Worm (Caenorhabditis elegans) whole organism, mixed stage, embryonic: ENCODE measurements around the gene atf-6.

ENCODE experiments used
- M03D4.4 ChIP-seq: sonication (generic microtip); optimal IDR thresholded peaks from 2 replicates; lab custom pipeline; 2017; ENCODE audit warnings: mild to moderate bottlenecking, missing genetic modification characterization, missing compliant biosample characterization
- bed-3 ChIP-seq: fragments of 200-800 bp; sonication (Bioruptor generic); optimal IDR thresholded peaks from 3 replicates; lab custom pipeline; 2018; ENCODE audit warnings: mild to moderate bottlenecking, missing genetic modification characterization, moderate library complexity, missing compliant biosample characterization
- ceh-39 ChIP-seq: fragments of 150-350 bp; optimal IDR thresholded peaks from 2 replicates; lab custom pipeline; 2014; ENCODE audit warnings: missing biosample characterization, missing genetic modification characterization
- ceh-43 ChIP-seq: fragments of 200-800 bp; sonication (Bioruptor generic); optimal IDR thresholded peaks from 2 replicates; lab custom pipeline; 2018; ENCODE audit warnings: mild to moderate bottlenecking, missing genetic modification characterization, moderate library complexity, missing compliant biosample characterization
- ces-1 ChIP-seq: fragments of 150-350 bp; optimal IDR thresholded peaks from 2 replicates; lab custom pipeline; 2014; ENCODE audit warnings: missing biosample characterization, missing genetic modification reagents, missing genetic modification characterization
- cnd-1 ChIP-seq: fragments of 200-800 bp; sonication (Bioruptor generic); optimal IDR thresholded peaks from 2 replicates; lab custom pipeline; 2018; ENCODE audit warnings: mild to moderate bottlenecking, missing genetic modification characterization, missing compliant biosample characterization
- drap-1 ChIP-seq: fragments of 200-800 bp; sonication (Bioruptor generic); optimal IDR thresholded peaks from 3 replicates; lab custom pipeline; 2018; ENCODE audit warnings: mild to moderate bottlenecking, missing genetic modification characterization, missing compliant biosample characterization
- elt-1 ChIP-seq: sonication (generic microtip); optimal IDR thresholded peaks from 2 replicates; lab custom pipeline; 2017; ENCODE audit warnings: missing genetic modification characterization, mild to moderate bottlenecking, missing compliant biosample characterization, antibody characterized with exemption, moderate library complexity, borderline replicate concordance; ENCODE audit not compliant: insufficient read depth
- elt-3 ChIP-seq: fragments of 150-350 bp; optimal IDR thresholded peaks from 2 replicates; lab custom pipeline; 2014; ENCODE audit warnings: missing biosample characterization, missing genetic modification characterization
- flh-1 ChIP-seq: fragments of 200-800 bp; sonication (Bioruptor generic); optimal IDR thresholded peaks from 2 replicates; lab custom pipeline; 2018; ENCODE audit warnings: mild to moderate bottlenecking, missing genetic modification characterization, moderate library complexity, missing compliant biosample characterization
- ham-2 ChIP-seq: fragments of 200-800 bp; sonication (Bioruptor generic); optimal IDR thresholded peaks from 2 replicates; lab custom pipeline; 2018; ENCODE audit warnings: mild to moderate bottlenecking, missing genetic modification characterization, missing compliant biosample characterization
- hlh-1 ChIP-seq: fragments of 150-350 bp; optimal IDR thresholded peaks from 2 replicates; lab custom pipeline; 2014; ENCODE audit warnings: missing biosample characterization, missing genetic modification reagents, missing genetic modification characterization
- mab-5 ChIP-seq: fragments of 150-350 bp; optimal IDR thresholded peaks from 2 replicates; lab custom pipeline; 2014; ENCODE audit warnings: missing biosample characterization, missing genetic modification characterization
- mep-1 ChIP-seq: fragments of 150-350 bp; optimal IDR thresholded peaks from 2 replicates; lab custom pipeline; 2017; ENCODE audit warnings: missing biosample characterization, missing genetic modification reagents, missing genetic modification characterization, inconsistent platforms
- mls-2 ChIP-seq: sonication (generic microtip); optimal IDR thresholded peaks from 2 replicates; lab custom pipeline; 2016; ENCODE audit warnings: mild to moderate bottlenecking, missing genetic modification characterization, moderate library complexity, missing compliant biosample characterization
- nhr-12 ChIP-seq: fragments of 150-350 bp; optimal IDR thresholded peaks from 2 replicates; lab custom pipeline; 2014; ENCODE audit warnings: missing biosample characterization, missing genetic modification characterization
- nhr-2 ChIP-seq: fragments of 150-350 bp; optimal IDR thresholded peaks from 2 replicates; lab custom pipeline; 2014; ENCODE audit warnings: missing biosample characterization, missing genetic modification characterization
- nhr-237 ChIP-seq: fragments of 150-350 bp; optimal IDR thresholded peaks from 2 replicates; lab custom pipeline; 2014; ENCODE audit warnings: missing biosample characterization, missing genetic modification characterization
- nhr-28 ChIP-seq: fragments of 150-350 bp; optimal IDR thresholded peaks from 2 replicates; lab custom pipeline; 2014; ENCODE audit warnings: missing biosample characterization, missing genetic modification characterization
- nhr-76 ChIP-seq: sonication (generic microtip); optimal IDR thresholded peaks from 2 replicates; lab custom pipeline; 2017; ENCODE audit warnings: missing biosample characterization, missing genetic modification characterization
- pha-4 ChIP-seq: fragments of 150-350 bp; optimal IDR thresholded peaks from 2 replicates; lab custom pipeline; 2018; ENCODE audit warnings: missing biosample characterization, missing genetic modification reagents, missing genetic modification characterization
- sem-2 ChIP-seq: fragments of 200-800 bp; sonication (Bioruptor generic); optimal IDR thresholded peaks from 2 replicates; lab custom pipeline; 2018; ENCODE audit warnings: mild to moderate bottlenecking, missing genetic modification characterization, missing compliant biosample characterization
- snpc-4 ChIP-seq: fragments of 150-350 bp; optimal IDR thresholded peaks from 2 replicates; lab custom pipeline; 2014; ENCODE audit warnings: missing biosample characterization, missing genetic modification characterization
- sptf-1 ChIP-seq: sonication (generic microtip); optimal IDR thresholded peaks from 2 replicates; lab custom pipeline; 2017; ENCODE audit warnings: mild to moderate bottlenecking, missing genetic modification characterization, moderate library complexity, missing compliant biosample characterization
- tbx-8 ChIP-seq: fragments of 200-800 bp; sonication (Bioruptor generic); optimal IDR thresholded peaks from 2 replicates; lab custom pipeline; 2018; ENCODE audit warnings: mild to moderate bottlenecking, missing genetic modification characterization, moderate library complexity, missing compliant biosample characterization
- unc-120 ChIP-seq: sonication (generic microtip); optimal IDR thresholded peaks from 2 replicates; lab custom pipeline; 2017; ENCODE audit warnings: missing genetic modification characterization, missing compliant biosample characterization; ENCODE audit not compliant: poor library complexity, severe bottlenecking
- zip-8 ChIP-seq: fragments of 150-350 bp; optimal IDR thresholded peaks from 2 replicates; lab custom pipeline; 2014; ENCODE audit warnings: missing biosample characterization, missing genetic modification characterization
- ztf-11 ChIP-seq: fragments of 150-350 bp; optimal IDR thresholded peaks from 2 replicates; lab custom pipeline; 2014; ENCODE audit warnings: missing biosample characterization, missing genetic modification characterization

The atf-6 gene

DNA sequence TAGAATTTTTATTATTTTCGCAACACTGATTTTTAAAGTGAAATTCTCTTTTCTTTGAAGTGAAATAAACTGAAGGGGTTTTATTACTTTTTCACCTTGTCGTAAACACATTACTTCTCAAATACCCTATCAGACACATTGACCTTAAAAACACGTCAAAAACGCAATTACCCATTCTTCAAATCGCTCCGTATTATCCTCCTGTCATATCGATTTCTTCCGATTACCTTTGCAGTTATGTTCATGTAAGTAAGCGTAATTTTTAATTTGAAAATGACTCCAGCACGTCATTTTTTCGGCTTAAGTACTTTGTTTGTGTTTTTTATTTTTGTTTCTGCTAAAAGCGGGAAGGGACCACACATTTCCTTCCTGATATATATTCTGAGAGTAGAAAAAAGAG is 42.5 kb upstream of the atf-6 start:
- TF ChIP-seq hlh-1 (tag; lab: Kevin White, UChicago): no peak
- TF ChIP-seq, all 35 proteins: peak for 0

DNA sequence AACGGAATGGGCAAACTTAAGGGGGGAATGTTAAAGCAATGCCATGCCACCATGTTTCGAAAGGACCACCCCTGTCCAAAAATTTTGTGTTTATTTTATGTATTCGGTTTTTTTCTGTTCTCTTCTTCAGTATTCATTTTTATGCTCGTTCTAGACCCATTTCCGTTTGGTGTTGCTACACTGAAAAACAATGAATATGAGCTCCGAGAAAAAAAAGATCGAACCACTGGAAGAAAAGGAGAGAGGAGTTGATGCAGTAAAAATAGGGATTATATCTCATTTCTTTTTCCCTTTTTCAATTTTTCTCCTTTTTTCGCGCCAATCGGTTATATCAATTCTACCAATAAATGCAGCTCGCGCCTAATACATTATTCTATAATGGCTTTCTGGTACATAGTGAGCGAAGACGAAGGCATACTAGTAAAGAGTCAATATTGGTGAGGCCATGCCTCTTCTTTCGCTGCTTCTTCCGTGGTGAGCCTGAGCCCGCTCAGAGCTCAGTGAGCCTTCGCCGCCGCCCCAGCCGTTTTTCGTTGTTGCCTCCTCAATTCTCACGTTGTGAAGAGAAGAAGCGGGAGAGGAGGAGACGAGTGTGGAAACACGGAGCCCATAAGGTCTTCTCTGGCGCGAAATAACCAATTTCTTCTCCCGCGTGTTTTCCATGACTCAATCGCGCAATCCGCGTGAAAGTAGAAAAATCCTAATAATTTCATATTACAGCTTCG is 40.6 kb upstream of the atf-6 start:
- TF ChIP-seq pha-4 (no peak), zip-8 (no peak), hlh-1 (tag; lab: Kevin White, UChicago) (no peak), mls-2 (tag; lab: Kevin White, UChicago) (no peak), mep-1 (tag; lab: Kevin White, UChicago) (no peak), ceh-43 (GFP tag; lab: Kevin White, UChicago) (no peak), nhr-76 (tag; lab: Kevin White, UChicago) (no peak), tbx-8 (GFP tag; lab: Kevin White, UChicago) (no peak), nhr-2 (tag; lab: Kevin White, UChicago) (no peak), flh-1 (GFP tag; lab: Kevin White, UChicago) (no peak), M03D4.4 (tag; lab: Kevin White, UChicago) (no peak)

DNA sequence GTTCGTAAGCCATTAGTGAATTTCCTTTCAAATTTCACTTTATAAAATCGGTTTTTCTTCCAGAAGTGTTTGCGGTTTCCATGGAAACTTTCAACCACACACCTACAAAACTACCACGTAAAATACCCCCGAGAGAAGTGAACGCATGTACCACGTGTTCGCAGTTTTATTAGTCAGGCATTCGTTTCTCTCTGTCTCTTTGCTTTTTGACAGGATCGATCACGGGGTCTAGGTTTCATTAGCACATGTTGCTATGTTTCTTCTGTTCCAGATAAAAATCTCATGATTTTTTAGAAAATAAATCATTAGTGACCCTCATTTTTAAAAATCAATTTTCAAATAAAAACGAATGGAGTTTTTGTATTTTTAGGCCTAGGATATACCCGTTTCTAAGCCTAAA is 36.3 kb upstream of the atf-6 start:
- TF ChIP-seq drap-1 (GFP tag; lab: Kevin White, UChicago) (no peak), cnd-1 (no peak)

DNA sequence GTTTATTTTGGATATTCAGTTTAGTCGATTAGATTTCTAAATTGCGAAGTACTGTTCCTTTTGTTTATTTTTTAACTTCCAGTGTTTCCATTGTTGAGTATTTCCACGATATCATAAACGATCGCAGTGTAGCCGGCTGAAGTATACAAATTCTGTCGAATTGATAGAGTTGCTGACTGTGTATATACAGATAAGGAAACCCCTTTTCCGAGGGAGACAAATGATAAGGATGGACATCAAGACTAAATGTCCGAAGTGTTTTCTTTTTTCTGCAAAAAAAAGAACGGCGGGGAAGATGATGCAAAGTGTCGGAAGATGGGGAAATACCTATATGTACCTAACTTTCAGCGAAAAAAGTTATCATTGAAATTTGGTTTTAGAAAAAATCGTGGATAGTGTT is 34.2 kb upstream of the atf-6 start:
- TF ChIP-seq unc-120: no peak
- no peak for TF ChIP-seq nhr-2 (tag; lab: Kevin White, UChicago)
- no peak for TF ChIP-seq snpc-4 (tag; lab: Kevin White, UChicago)
- no peak for TF ChIP-seq bed-3 (GFP tag; lab: Kevin White, UChicago)
- no peak for TF ChIP-seq mab-5 (tag; lab: Kevin White, UChicago)
- no peak for TF ChIP-seq elt-3 (tag; lab: Kevin White, UChicago)
- no peak for TF ChIP-seq nhr-12 (tag; lab: Kevin White, UChicago)
- TF ChIP-seq ztf-11 (tag; lab: Kevin White, UChicago): no peak
- no peak for TF ChIP-seq pha-4
- no peak for TF ChIP-seq nhr-237 (tag; lab: Kevin White, UChicago)
- TF ChIP-seq mep-1 (tag; lab: Kevin White, UChicago): no peak
- TF ChIP-seq ham-2 (GFP tag; lab: Kevin White, UChicago): no peak
- TF ChIP-seq sem-2 (GFP tag; lab: Kevin White, UChicago): no peak

DNA sequence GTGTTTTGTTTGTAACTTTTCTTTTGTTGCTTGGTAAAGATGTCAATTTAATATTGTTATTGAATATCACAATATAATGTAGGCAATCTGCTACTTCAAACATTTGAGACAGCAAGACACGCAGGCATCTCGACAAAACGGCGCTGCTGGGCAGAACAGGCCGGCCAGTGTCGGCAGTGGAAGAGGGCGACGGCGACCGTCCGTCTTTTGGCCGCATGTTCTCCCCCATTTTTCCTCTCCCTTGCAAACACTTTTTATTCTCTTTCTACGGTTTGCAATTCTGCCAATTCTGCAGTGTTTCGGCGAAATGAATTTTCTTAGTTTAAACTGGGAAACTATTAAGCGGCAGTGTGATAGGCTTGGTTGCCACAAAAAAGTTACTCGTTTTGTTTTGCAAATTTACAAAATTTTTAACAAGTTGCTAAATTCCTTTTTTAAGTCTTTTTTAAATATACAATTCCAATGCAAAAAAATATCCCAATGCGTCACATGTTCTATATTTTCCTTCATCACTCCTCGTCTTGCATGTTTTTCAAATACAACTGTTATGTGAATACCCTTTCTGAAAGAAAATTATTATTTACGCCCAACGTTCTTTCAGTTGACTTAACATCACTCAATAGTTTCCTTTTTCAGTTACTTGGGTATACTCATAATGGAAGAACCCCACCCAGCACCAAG is 31.3 kb upstream of the atf-6 start, which contains the start of gene T18D3.6:
Gene T18D3.6 (plus strand): TSS at position 631 of the 681 bp plus-strand sequence.
- TF ChIP-seq bed-3 (GFP tag; lab: Kevin White, UChicago) (no peak), nhr-28 (tag; lab: Kevin White, UChicago) (no peak), elt-3 (tag; lab: Kevin White, UChicago) (no peak), mls-2 (tag; lab: Kevin White, UChicago) (no peak), ces-1 (GFP tag; lab: Kevin White, UChicago) (no peak), nhr-76 (tag; lab: Kevin White, UChicago) (no peak), flh-1 (GFP tag; lab: Kevin White, UChicago) (no peak), nhr-2 (tag; lab: Kevin White, UChicago) (no peak), elt-1 (tag; lab: Kevin White, UChicago) (no peak), ceh-39 (tag; lab: Kevin White, UChicago) (no peak), mep-1 (tag; lab: Kevin White, UChicago) (no peak), sptf-1 (tag; lab: Kevin White, UChicago) (no peak)
